Worm (Caenorhabditis elegans): ENCODE measurements around the gene flp-14.

DNA sequence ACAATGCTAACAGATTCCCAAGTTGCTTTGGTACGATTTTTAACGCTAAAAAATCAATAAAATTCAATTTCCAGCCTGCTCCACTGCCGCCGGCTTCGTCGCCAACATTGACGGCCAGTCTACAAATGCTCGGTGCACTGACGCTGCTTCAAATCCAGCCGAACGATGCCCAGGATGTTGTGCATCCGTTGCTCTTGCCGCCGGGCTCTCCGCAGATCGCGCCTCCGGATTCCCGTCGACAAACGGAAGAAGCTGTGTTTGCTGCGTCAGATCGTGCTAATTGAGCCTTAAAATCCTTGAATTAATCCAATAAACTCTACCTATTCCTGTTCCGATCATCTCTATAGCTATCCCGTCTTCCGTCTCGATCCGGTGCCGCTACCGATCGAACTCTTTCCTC lies 20.8 kb downstream of the flp-14 start:
- TF ChIP-seq nhr-11 (tag; optimal IDR thresholded peaks at IDR 0.05) (no peak), unc-130 (GFP tag; optimal IDR thresholded peaks at IDR 0.05) (no peak), nhr-48 (tag; optimal IDR thresholded peaks at IDR 0.05) (no peak), pha-4 (GFP tag; IDR thresholded peaks at IDR 0.05) (no peak), pha-4 (tag; optimal IDR thresholded peaks at IDR 0.05) (no peak), aha-1 (tag) (no peak)
